Worm (Caenorhabditis elegans) whole organism, L2 larva: ENCODE results near the gene C02F5.2.
A peak's percentile ranks its signal among the peaks of the same experiment; 100 is the strongest.

Source experiments
- C34F6.9 ChIP-seq: fragments of 150-350 bp; optimal IDR thresholded peaks from 2 replicates; lab custom pipeline; 2014; ENCODE audit warnings: missing biosample characterization, missing genetic modification characterization
- Y55F3AM.14 ChIP-seq: fragments of 200-800 bp; sonication (Bioruptor generic); optimal IDR thresholded peaks from 2 replicates; lab custom pipeline; 2018; ENCODE audit warnings: mild to moderate bottlenecking, missing genetic modification characterization, missing compliant biosample characterization
- ZK546.5 ChIP-seq: sonication (generic microtip); optimal IDR thresholded peaks from 2 replicates; lab custom pipeline; 2017; ENCODE audit warnings: missing biosample characterization, missing genetic modification characterization
- aly-2 ChIP-seq: fragments of 150-350 bp; optimal IDR thresholded peaks from 2 replicates; lab custom pipeline; 2014; ENCODE audit warnings: missing biosample characterization, missing genetic modification characterization
- ama-1 ChIP-seq: fragments of 150-350 bp; optimal IDR thresholded peaks from 2 replicates; lab custom pipeline; 2018; ENCODE audit warnings: inconsistent platforms
- ceh-16 ChIP-seq: fragments of 150-350 bp; optimal IDR thresholded peaks from 2 replicates; lab custom pipeline; 2014; ENCODE audit warnings: missing biosample characterization, missing genetic modification characterization
- crh-2 ChIP-seq: sonication (generic microtip); optimal IDR thresholded peaks from 2 replicates; lab custom pipeline; 2017; ENCODE audit warnings: missing biosample characterization, missing genetic modification characterization
- dmd-4 ChIP-seq: sonication (generic microtip); optimal IDR thresholded peaks from 2 replicates; lab custom pipeline; 2017; ENCODE audit warnings: missing biosample characterization, missing genetic modification characterization
- egl-27 ChIP-seq: sonication (generic microtip); optimal IDR thresholded peaks from 3 replicates; lab custom pipeline; 2017; ENCODE audit warnings: missing biosample characterization, missing genetic modification reagents, missing genetic modification characterization
- elt-1 ChIP-seq: fragments of 150-350 bp; optimal IDR thresholded peaks from 2 replicates; lab custom pipeline; 2014; ENCODE audit warnings: missing biosample characterization, missing genetic modification characterization
- fos-1 ChIP-seq: fragments of 150-350 bp; optimal IDR thresholded peaks from 2 replicates; lab custom pipeline; 2014; ENCODE audit warnings: missing biosample characterization, missing genetic modification characterization
- gmeb-1 ChIP-seq: fragments of 150-350 bp; optimal IDR thresholded peaks from 2 replicates; lab custom pipeline; 2014; ENCODE audit warnings: missing biosample characterization, missing genetic modification characterization
- lin-13 ChIP-seq: fragments of 150-350 bp; optimal IDR thresholded peaks from 2 replicates; lab custom pipeline; 2014; ENCODE audit warnings: missing biosample characterization, missing genetic modification reagents, missing genetic modification characterization
- lin-39 ChIP-seq: fragments of 150-350 bp; optimal IDR thresholded peaks from 2 replicates; lab custom pipeline; 2014; ENCODE audit warnings: missing biosample characterization, missing genetic modification reagents, missing genetic modification characterization
- lsy-2 ChIP-seq, 2 experiments: fragments of 150-350 bp in 1 of 2; sonication (generic microtip) in 1 of 2; optimal IDR thresholded peaks; 2 replicates each; lab custom pipeline; 2014 to 2017; ENCODE audit warnings: missing biosample characterization in 2 of 2, missing genetic modification characterization in 2 of 2
- mab-5 ChIP-seq: fragments of 150-350 bp; optimal IDR thresholded peaks from 2 replicates; lab custom pipeline; 2014; ENCODE audit warnings: missing biosample characterization, missing genetic modification characterization
- mdl-1 ChIP-seq, 2 experiments: fragments of 150-350 bp in 1 of 2; sonication (generic microtip) in 1 of 2; optimal IDR thresholded peaks; 2 replicates each; lab custom pipeline; 2017; ENCODE audit warnings: missing biosample characterization in 2 of 2, missing genetic modification characterization in 2 of 2
- nhr-10 ChIP-seq: sonication (generic microtip); optimal IDR thresholded peaks from 2 replicates; lab custom pipeline; 2017; ENCODE audit warnings: missing biosample characterization, missing genetic modification characterization
- nhr-11 ChIP-seq: fragments of 150-350 bp; optimal IDR thresholded peaks from 2 replicates; lab custom pipeline; 2014; ENCODE audit warnings: missing biosample characterization, missing genetic modification characterization
- nhr-12 ChIP-seq: fragments of 150-350 bp; optimal IDR thresholded peaks from 2 replicates; lab custom pipeline; 2014; ENCODE audit warnings: missing biosample characterization, missing genetic modification characterization
- nhr-129 ChIP-seq: fragments of 150-350 bp; optimal IDR thresholded peaks from 2 replicates; lab custom pipeline; 2014; ENCODE audit warnings: missing biosample characterization, missing genetic modification characterization
- nhr-21 ChIP-seq: fragments of 150-350 bp; optimal IDR thresholded peaks from 2 replicates; lab custom pipeline; 2014; ENCODE audit warnings: missing biosample characterization, missing genetic modification characterization
- nhr-23 ChIP-seq: fragments of 150-350 bp; optimal IDR thresholded peaks from 2 replicates; lab custom pipeline; 2014; ENCODE audit warnings: missing biosample characterization, missing genetic modification reagents, missing genetic modification characterization
- nhr-237 ChIP-seq: fragments of 150-350 bp; optimal IDR thresholded peaks from 2 replicates; lab custom pipeline; 2014; ENCODE audit warnings: missing biosample characterization, missing genetic modification characterization
- nhr-6 ChIP-seq: fragments of 150-350 bp; optimal IDR thresholded peaks from 2 replicates; lab custom pipeline; 2014; ENCODE audit warnings: missing biosample characterization, missing genetic modification characterization
- sem-4 ChIP-seq: fragments of 150-350 bp; optimal IDR thresholded peaks from 2 replicates; lab custom pipeline; 2014; ENCODE audit warnings: missing biosample characterization, missing genetic modification reagents, missing genetic modification characterization
- skn-1 ChIP-seq: sonication (generic microtip); optimal IDR thresholded peaks from 2 replicates; lab custom pipeline; 2017; ENCODE audit warnings: missing biosample characterization, missing genetic modification characterization
- sma-9 ChIP-seq, 2 experiments: fragments of 150-350 bp in 1 of 2; sonication (generic microtip) in 1 of 2; optimal IDR thresholded peaks; 2 replicates each; lab custom pipeline; 2014 to 2016; ENCODE audit warnings: missing genetic modification characterization in 2 of 2, mild to moderate bottlenecking in 1 of 2, missing biosample characterization in 1 of 2, missing compliant biosample characterization in 1 of 2, missing genetic modification reagents in 1 of 2, moderate library complexity in 1 of 2
- snpc-4 ChIP-seq: fragments of 150-350 bp; optimal IDR thresholded peaks from 2 replicates; lab custom pipeline; 2014; ENCODE audit warnings: missing biosample characterization, missing genetic modification characterization
- unc-39 ChIP-seq: fragments of 150-350 bp; optimal IDR thresholded peaks from 2 replicates; lab custom pipeline; 2014; ENCODE audit warnings: missing biosample characterization, missing genetic modification characterization
- unc-55 ChIP-seq: fragments of 150-350 bp; sonication (generic microtip); optimal IDR thresholded peaks from 3 replicates; lab custom pipeline; 2014; ENCODE audit warnings: missing biosample characterization, missing genetic modification reagents, missing genetic modification characterization
- zag-1 ChIP-seq: fragments of 150-350 bp; optimal IDR thresholded peaks from 2 replicates; lab custom pipeline; 2014; ENCODE audit warnings: missing biosample characterization, missing genetic modification characterization
- ztf-1 ChIP-seq: fragments of 200-800 bp; sonication (Bioruptor generic); conservative IDR thresholded peaks from 2 replicates; pipeline ENCODE4 v1.3.6; 2022; ENCODE audit warnings: missing genetic modification characterization, missing compliant biosample characterization
- ztf-4 ChIP-seq: fragments of 150-350 bp; optimal IDR thresholded peaks from 2 replicates; lab custom pipeline; 2014; ENCODE audit warnings: missing biosample characterization, missing genetic modification characterization

Gene C02F5.2

DNA sequence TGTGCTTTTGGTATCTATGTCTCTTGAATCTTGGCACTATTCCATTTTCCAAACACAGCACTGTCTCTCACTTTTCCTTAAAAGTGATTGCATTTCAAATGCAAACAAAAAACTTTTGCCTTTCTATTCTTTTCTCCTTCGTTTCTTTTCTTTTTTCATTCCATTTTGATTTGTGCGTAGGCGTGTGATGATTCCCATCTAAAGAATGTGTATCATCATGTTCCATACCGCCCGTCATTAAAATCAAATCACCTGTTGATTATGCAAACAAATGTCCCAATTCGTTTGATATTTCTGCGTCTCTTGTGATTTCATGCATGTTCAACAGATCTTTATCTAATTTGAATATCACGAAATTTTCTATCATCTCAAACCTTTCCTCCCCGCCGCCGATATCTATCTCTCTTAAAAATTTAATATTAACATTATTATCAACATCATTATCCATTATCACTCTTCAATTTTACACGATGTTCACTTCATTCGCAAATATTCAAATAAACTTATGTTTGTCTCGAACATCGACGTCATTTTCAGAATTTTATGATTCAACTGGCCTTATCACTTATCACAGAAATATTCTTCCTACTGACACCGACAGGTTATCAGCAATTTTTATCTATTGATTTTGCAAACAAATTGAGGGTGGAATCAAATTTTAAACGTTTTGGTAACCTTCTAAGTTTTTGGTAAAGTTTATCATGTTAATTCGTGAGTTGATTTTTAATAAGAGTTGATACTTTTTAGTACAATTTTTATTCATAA, 42.0 kb downstream of the C02F5.2 start:
- no peak for TF ChIP-seq ztf-4 (tag; lab: Kevin White, UChicago)
- no peak for TF ChIP-seq nhr-6
- TF ChIP-seq egl-27 (tag; lab: Kevin White, UChicago) = no peak
- TF ChIP-seq sma-9 (GFP tag; optimal IDR thresholded peaks at IDR 0.05; lab: Kevin White, UChicago) = peak; percentile 11
- no peak for TF ChIP-seq sma-9 (tag; optimal IDR thresholded peaks at IDR 0.05; lab: Kevin White, UChicago)
- no peak for TF ChIP-seq Y55F3AM.14 (GFP tag; lab: Kevin White, UChicago)
- TF ChIP-seq dmd-4 (tag; lab: Kevin White, UChicago) = no peak
- no peak for TF ChIP-seq aly-2
- no peak for TF ChIP-seq zag-1 (tag; lab: Kevin White, UChicago)
- TF ChIP-seq ceh-16 (tag; lab: Kevin White, UChicago) = no peak
- TF ChIP-seq nhr-11 (tag; lab: Kevin White, UChicago) = no peak
- no peak for TF ChIP-seq nhr-23 (tag; lab: Kevin White, UChicago)
- no peak for TF ChIP-seq snpc-4 (tag; lab: Kevin White, UChicago)
- no peak for TF ChIP-seq skn-1 (tag; lab: Kevin White, UChicago)
- no peak for TF ChIP-seq ama-1 (lab: Kevin White, UChicago)
- TF ChIP-seq unc-39 (tag; lab: Kevin White, UChicago) = no peak
- no peak for TF ChIP-seq crh-2 (tag; lab: Kevin White, UChicago)
- TF ChIP-seq mab-5 = no peak
- TF ChIP-seq nhr-129 (tag; lab: Kevin White, UChicago) = no peak
- no peak for TF ChIP-seq lsy-2 (tag; optimal IDR thresholded peaks at IDR 0.05; lab: Kevin White, UChicago)
- no peak for TF ChIP-seq nhr-12
- no peak for TF ChIP-seq lin-13 (GFP tag; lab: Kevin White, UChicago)
- TF ChIP-seq mdl-1 (tag; optimal IDR thresholded peaks at IDR 0.05; lab: Kevin White, UChicago) = no peak
- peak; percentile 98 for TF ChIP-seq fos-1 (tag; lab: Kevin White, UChicago)
- no peak for TF ChIP-seq ZK546.5
- TF ChIP-seq C34F6.9 (tag; lab: Kevin White, UChicago) = no peak
- TF ChIP-seq nhr-237 (tag; lab: Kevin White, UChicago) = no peak
- TF ChIP-seq gmeb-1 (tag; lab: Kevin White, UChicago) = peak; percentile 10
- peak; percentile 27 for TF ChIP-seq unc-55 (GFP tag; lab: Kevin White, UChicago)
- TF ChIP-seq elt-1 (tag; lab: Kevin White, UChicago) = no peak
- TF ChIP-seq nhr-21 (tag; lab: Kevin White, UChicago) = no peak

- TF ChIP-seq fos-1 (tag; lab: Kevin White, UChicago) = peak; percentile 56
- TF ChIP-seq lin-39 (tag; lab: Kevin White, UChicago) = no peak
Observed at ce11 chrIII:8293260-8293659, 43.8 kb downstream of the C02F5.2 start.

DNA sequence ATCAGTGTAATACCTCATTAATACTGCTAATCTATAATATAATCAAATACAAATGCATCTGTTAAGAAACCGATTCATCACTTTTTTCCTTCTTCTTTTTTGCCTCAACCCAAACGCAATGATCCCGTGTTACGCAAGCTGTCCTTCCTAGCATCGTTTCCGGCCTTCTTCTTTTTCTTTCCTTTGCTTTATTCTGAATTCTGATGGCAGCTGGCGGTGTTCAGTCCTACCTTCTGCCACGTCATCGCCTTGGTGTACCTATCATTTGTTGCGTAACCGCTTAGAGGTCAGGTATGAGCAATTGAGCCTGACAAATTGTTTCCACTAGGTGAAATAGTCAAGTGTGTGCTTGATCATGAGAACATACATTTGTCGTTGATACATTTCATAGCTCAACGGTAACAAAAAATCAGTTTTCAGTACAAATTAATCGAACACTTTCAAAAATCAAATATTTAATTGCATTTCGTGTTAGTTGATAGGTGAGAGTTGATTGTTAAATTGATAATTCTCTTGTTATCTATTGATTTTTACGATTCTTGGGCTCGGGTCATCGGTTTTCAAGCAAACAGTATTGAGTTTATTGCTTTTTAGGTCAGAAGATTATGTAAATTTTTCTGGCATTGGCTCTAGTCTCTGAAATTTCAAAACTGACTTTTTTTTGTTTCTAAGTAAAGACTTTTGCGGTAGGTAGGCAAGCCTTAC, 48.9 kb downstream of the C02F5.2 start:
- TF ChIP-seq sem-4 (tag; lab: Kevin White, UChicago) (no peak), fos-1 (tag; lab: Kevin White, UChicago) (peak; percentile 24)

DNA sequence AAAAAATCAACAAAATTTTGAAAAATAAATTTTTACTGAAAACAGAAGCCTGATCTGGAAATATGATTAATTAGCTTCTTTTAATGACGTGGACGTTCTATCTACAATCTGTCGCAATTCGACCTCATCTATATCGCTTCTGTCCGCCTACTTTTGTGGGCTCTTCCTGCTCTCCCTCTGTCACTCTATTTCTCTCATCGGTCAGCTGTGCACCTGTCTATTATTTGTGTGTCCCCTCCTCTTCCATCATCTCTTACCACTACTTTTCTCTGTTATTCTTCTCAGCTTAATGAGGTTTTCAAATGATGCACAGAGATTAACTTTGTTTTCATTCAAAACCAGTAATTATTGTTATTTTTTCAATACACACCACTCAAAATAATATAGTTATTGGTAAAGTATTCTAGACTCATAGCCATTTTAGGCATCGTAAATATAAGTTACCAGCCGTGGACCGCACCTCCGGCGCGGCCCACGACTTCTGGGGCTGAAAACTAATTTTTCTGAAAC, 49.7 kb downstream of the C02F5.2 start:
- no peak for TF ChIP-seq nhr-10 (tag; lab: Kevin White, UChicago)
- TF ChIP-seq egl-27 (tag; lab: Kevin White, UChicago) = no peak
- TF ChIP-seq ztf-1 = no peak
- no peak for TF ChIP-seq sem-4 (tag; lab: Kevin White, UChicago)
